Fruit fly (Drosophila melanogaster): ENCODE data around the gene Nepl17.

Gene Nepl17

DNA sequence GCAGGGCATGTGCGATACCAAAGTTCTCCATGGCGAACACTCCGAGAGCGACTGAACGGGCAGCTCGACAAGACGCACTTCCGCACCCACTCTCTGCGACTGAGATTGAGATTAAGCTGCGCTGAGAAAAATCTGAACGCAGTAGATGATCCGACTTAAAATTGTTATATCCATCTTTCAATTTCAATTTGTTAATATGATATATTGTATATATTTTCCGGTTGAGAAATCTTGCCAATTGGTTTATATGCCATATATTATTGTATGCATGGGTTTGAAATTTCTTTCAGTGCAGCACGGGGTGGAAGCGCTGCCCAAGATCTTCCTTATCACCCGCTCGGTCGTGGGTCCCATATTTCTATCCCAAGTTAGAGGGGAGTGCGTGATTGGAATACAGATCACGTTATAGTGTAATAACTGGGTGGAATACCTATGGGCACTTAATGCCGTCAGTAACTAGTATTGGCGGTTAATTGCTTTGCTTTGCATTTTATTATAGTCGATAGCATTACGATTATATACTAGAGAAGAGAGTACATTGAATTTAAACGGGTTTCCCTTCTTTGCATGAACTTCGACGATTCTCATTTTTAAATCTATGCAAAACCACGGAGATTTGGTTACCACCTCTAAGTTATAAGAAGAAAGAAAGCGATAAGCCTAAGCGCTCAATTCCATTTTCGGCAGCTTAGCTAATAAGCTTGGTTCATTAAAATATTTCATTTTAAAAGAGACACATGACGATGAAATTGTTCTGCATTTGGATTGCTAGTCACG lies 7.5 kb downstream of the Nepl17 start, which contains the start of the genes Nepl19 and Nepl20 (continued):
- TF ChIP-seq dan (GFP tag; IDR thresholded peaks at IDR 0.05): peak; percentile 42; the same call in 1 of the 2 replicates
- peak; percentile 77; the same call in 2 of the 3 replicates for TF ChIP-seq CG11093 (GFP tag; IDR thresholded peaks at IDR 0.05)
- TF ChIP-seq CG14014 (GFP tag; IDR thresholded peaks at IDR 0.05): peak; percentile 72
- peak; percentile 58 for TF ChIP-seq CG12942 (GFP tag; optimal IDR thresholded peaks at IDR 0.05)
- TF ChIP-seq CG7839 (tag; optimal IDR thresholded peaks at IDR 0.05): peak; percentile 88
- TF ChIP-seq CoRest (tag; optimal IDR thresholded peaks at IDR 0.05): peak; percentile 80
- TF ChIP-seq Vsx1 (GFP tag; optimal IDR thresholded peaks at IDR 0.05): peak; percentile 44
- TF ChIP-seq Hmx (GFP tag; optimal IDR thresholded peaks at IDR 0.05): no peak
- TF ChIP-seq Sox100B (GFP tag; optimal IDR thresholded peaks at IDR 0.05): peak; percentile 58
- TF ChIP-seq CG4328 (GFP tag; optimal IDR thresholded peaks at IDR 0.05): peak; percentile 16
- TF ChIP-seq PHDP (tag; optimal IDR thresholded peaks at IDR 0.05): no peak
- peak; percentile 49 for TF ChIP-seq CG9437 (GFP tag; optimal IDR thresholded peaks at IDR 0.05)
- TF ChIP-seq CG10462 (GFP tag; optimal IDR thresholded peaks at IDR 0.05): peak; percentile 55
- peak; percentile 31 for TF ChIP-seq CG15073 (GFP tag; optimal IDR thresholded peaks at IDR 0.05)
- peak; percentile 84 for TF ChIP-seq zfh1 (GFP tag; IDR thresholded peaks at IDR 0.05)
- TF ChIP-seq caup (GFP tag; optimal IDR thresholded peaks at IDR 0.05; ENCODE audit: severe bottlenecking): peak; percentile 78
- peak; percentile 45 for TF ChIP-seq Dad (GFP tag; optimal IDR thresholded peaks at IDR 0.05)
- TF ChIP-seq CG8944 (GFP tag; optimal IDR thresholded peaks at IDR 0.05): peak; percentile 14
- TF ChIP-seq Rfx (GFP tag; IDR thresholded peaks at IDR 0.05): peak; percentile 87
- TF ChIP-seq CG14860 (GFP tag; IDR thresholded peaks at IDR 0.05; ENCODE audit: partially characterized antibody): no peak
- TF ChIP-seq CG1792 (GFP tag; optimal IDR thresholded peaks at IDR 0.05): peak; percentile 25
- TF ChIP-seq abd-A (tag; optimal IDR thresholded peaks at IDR 0.05): no peak
- TF ChIP-seq MBD-R2 (GFP tag; IDR thresholded peaks at IDR 0.05): peak; percentile 53; the same call in 1 of the 2 replicates
- peak; percentile 67 for TF ChIP-seq tup (GFP tag; optimal IDR thresholded peaks at IDR 0.05)
- TF ChIP-seq repo (GFP tag; optimal IDR thresholded peaks at IDR 0.05): no peak
- TF ChIP-seq nau (GFP tag; optimal IDR thresholded peaks at IDR 0.05): no peak
- peak; percentile 77 for TF ChIP-seq Ada2b (GFP tag; IDR thresholded peaks at IDR 0.05)
- peak; percentile 50; the same call in 1 of the 2 replicates for TF ChIP-seq CG5953 (GFP tag; IDR thresholded peaks at IDR 0.05)
- no peak for TF ChIP-seq mld (GFP tag; IDR thresholded peaks at IDR 0.05; ENCODE audit: partially characterized antibody)
- TF ChIP-seq exex (tag; optimal IDR thresholded peaks at IDR 0.05): peak; percentile 21
- TF ChIP-seq HmgD (GFP tag; optimal IDR thresholded peaks at IDR 0.05): no peak
- no peak for TF ChIP-seq Elba2 (GFP tag; optimal IDR thresholded peaks at IDR 0.05)
- peak; percentile 77 for TF ChIP-seq CG4424 (GFP tag; optimal IDR thresholded peaks at IDR 0.05)
- peak; percentile 49; the same call in 1 of the 2 replicates for TF ChIP-seq al (GFP tag; IDR thresholded peaks at IDR 0.05)
- TF ChIP-seq usp (GFP tag; optimal IDR thresholded peaks at IDR 0.05): no peak
- TF ChIP-seq Ssrp (tag; optimal IDR thresholded peaks at IDR 0.05): peak; percentile 75
- TF ChIP-seq emc (GFP tag; optimal IDR thresholded peaks at IDR 0.05): no peak
- TF ChIP-seq gfzf (GFP tag; optimal IDR thresholded peaks at IDR 0.05): no peak
- no peak for TF ChIP-seq Sin3A (optimal IDR thresholded peaks at IDR 0.05)
- peak; percentile 86 for TF ChIP-seq Meics (GFP tag; optimal IDR thresholded peaks at IDR 0.05)
- TF ChIP-seq CG15269 (tag; optimal IDR thresholded peaks at IDR 0.05): peak; percentile 79
- peak; percentile 66 for TF ChIP-seq CG9817 (tag; optimal IDR thresholded peaks at IDR 0.05)
- no peak for TF ChIP-seq sima (GFP tag; optimal IDR thresholded peaks at IDR 0.05)
- no peak for TF ChIP-seq chinmo (GFP tag; IDR thresholded peaks at IDR 0.05; ENCODE audit: partially characterized antibody)
- TF ChIP-seq ro (GFP tag; IDR thresholded peaks at IDR 0.05): no peak
- no peak for TF ChIP-seq mirr (GFP tag; optimal IDR thresholded peaks at IDR 0.05)
- TF ChIP-seq CG12236 (GFP tag; optimal IDR thresholded peaks at IDR 0.05): no peak
- peak; percentile 33 for TF ChIP-seq CG3995 (GFP tag; optimal IDR thresholded peaks at IDR 0.05)
- TF ChIP-seq CG8281 (tag; optimal IDR thresholded peaks at IDR 0.05): peak; percentile 37
